Worm (Caenorhabditis elegans): ENCODE measurements around the gene K08E5.5.

The K08E5.5 gene

ce11 chrIII:10202391-10202790 lies 42.1 kb upstream of the K08E5.5 start:
- TF ChIP-seq sptf-1 (tag; optimal IDR thresholded peaks at IDR 0.05) (no peak), nhr-76 (tag; optimal IDR thresholded peaks at IDR 0.05) (no peak), blmp-1 (tag; optimal IDR thresholded peaks at IDR 0.05) (no peak), mls-2 (tag; optimal IDR thresholded peaks at IDR 0.05) (no peak), drap-1 (GFP tag; optimal IDR thresholded peaks at IDR 0.05) (no peak), sem-2 (GFP tag; optimal IDR thresholded peaks at IDR 0.05) (no peak), ceh-39 (tag; optimal IDR thresholded peaks at IDR 0.05) (no peak), lsy-2 (tag; optimal IDR thresholded peaks at IDR 0.05) (no peak), mep-1 (tag; optimal IDR thresholded peaks at IDR 0.05) (no peak), snpc-4 (tag; optimal IDR thresholded peaks at IDR 0.05) (no peak), bed-3 (GFP tag; optimal IDR thresholded peaks at IDR 0.05) (no peak), nhr-28 (tag; optimal IDR thresholded peaks at IDR 0.05) (no peak)

ce11 chrIII:10201235-10201634 lies 41.0 kb upstream of the K08E5.5 start, which contains the start of the genes T20G5.13 and T20G5.12:
Gene T20G5.13 (minus strand): TSS chrIII:10201335.
Gene T20G5.12 (plus strand): TSS chrIII:10201604.
- TF ChIP-seq blmp-1 (tag; optimal IDR thresholded peaks at IDR 0.05) = no peak
- TF ChIP-seq ztf-11 (tag; optimal IDR thresholded peaks at IDR 0.05) = no peak
- no peak for TF ChIP-seq ham-2 (GFP tag; optimal IDR thresholded peaks at IDR 0.05)
- no peak for TF ChIP-seq hlh-1 (tag; optimal IDR thresholded peaks at IDR 0.05)

- no peak for TF ChIP-seq M03D4.4 (tag; optimal IDR thresholded peaks at IDR 0.05)
- no peak for TF ChIP-seq pha-4 (tag; optimal IDR thresholded peaks at IDR 0.05)
- TF ChIP-seq ham-2 (GFP tag; optimal IDR thresholded peaks at IDR 0.05) = no peak
- no peak for TF ChIP-seq unc-62 (GFP tag; optimal IDR thresholded peaks at IDR 0.05)
- no peak for TF ChIP-seq zip-8 (tag; optimal IDR thresholded peaks at IDR 0.05)
- TF ChIP-seq tbx-8 (GFP tag; optimal IDR thresholded peaks at IDR 0.05) = no peak
- TF ChIP-seq mab-5 (tag; optimal IDR thresholded peaks at IDR 0.05) = no peak
- no peak for TF ChIP-seq elt-1 (tag; optimal IDR thresholded peaks at IDR 0.05; ENCODE audit: borderline replicate concordance, insufficient read depth)
- TF ChIP-seq sptf-1 (tag; optimal IDR thresholded peaks at IDR 0.05) = no peak
- TF ChIP-seq lin-32 (GFP tag; optimal IDR thresholded peaks at IDR 0.05) = no peak
- TF ChIP-seq nhr-237 (tag; optimal IDR thresholded peaks at IDR 0.05) = no peak
- no peak for TF ChIP-seq hlh-1 (tag; optimal IDR thresholded peaks at IDR 0.05)
- TF ChIP-seq lin-13 (tag; optimal IDR thresholded peaks at IDR 0.05) = no peak
- TF ChIP-seq nhr-76 (tag; optimal IDR thresholded peaks at IDR 0.05) = no peak
- TF ChIP-seq sem-2 (GFP tag; optimal IDR thresholded peaks at IDR 0.05) = no peak
- no peak for TF ChIP-seq ceh-39 (tag; optimal IDR thresholded peaks at IDR 0.05)
- no peak for TF ChIP-seq flh-1 (GFP tag; optimal IDR thresholded peaks at IDR 0.05)
Measured at ce11 chrIII:10199052-10199451, 38.8 kb upstream of the K08E5.5 start, which contains the start of gene T20G5.8. Gene T20G5.8 (plus strand): TSS chrIII:10199352.

- TF ChIP-seq nhr-237 (tag; optimal IDR thresholded peaks at IDR 0.05) (no peak), unc-120 (tag; optimal IDR thresholded peaks at IDR 0.05; ENCODE audit: poor library complexity, severe bottlenecking) (no peak), sem-2 (GFP tag; optimal IDR thresholded peaks at IDR 0.05) (no peak), nhr-28 (tag; optimal IDR thresholded peaks at IDR 0.05) (no peak), cnd-1 (tag; optimal IDR thresholded peaks at IDR 0.05) (no peak), ceh-39 (tag; optimal IDR thresholded peaks at IDR 0.05) (no peak), mls-2 (tag; optimal IDR thresholded peaks at IDR 0.05) (no peak), M03D4.4 (tag; optimal IDR thresholded peaks at IDR 0.05) (no peak)
Measured at ce11 chrIII:10197416-10197815, 37.1 kb upstream of the K08E5.5 start, which contains the start of gene dod-6. Gene dod-6 (plus strand): TSS chrIII:10197716.

- TF ChIP-seq mep-1 (tag; optimal IDR thresholded peaks at IDR 0.05) (no peak), zip-8 (tag; optimal IDR thresholded peaks at IDR 0.05) (peak; percentile 39)
Measured at ce11 chrIII:10196796-10197195, 36.5 kb upstream of the K08E5.5 start.

- no peak for TF ChIP-seq nhr-76 (tag; optimal IDR thresholded peaks at IDR 0.05)
Measured at ce11 chrIII:10195911-10196310, 35.6 kb upstream of the K08E5.5 start.

ce11 chrIII:10194569-10194968 lies 34.3 kb upstream of the K08E5.5 start:
- TF ChIP-seq nhr-237 (tag; optimal IDR thresholded peaks at IDR 0.05) (no peak), nhr-76 (tag; optimal IDR thresholded peaks at IDR 0.05) (no peak), drap-1 (GFP tag; optimal IDR thresholded peaks at IDR 0.05) (no peak)
